Fruit fly (Drosophila melanogaster): ENCODE measurements around the gene Traf6.
A peak's percentile ranks its signal among the peaks of the same experiment; 100 is the strongest.

The Traf6 gene

DNA sequence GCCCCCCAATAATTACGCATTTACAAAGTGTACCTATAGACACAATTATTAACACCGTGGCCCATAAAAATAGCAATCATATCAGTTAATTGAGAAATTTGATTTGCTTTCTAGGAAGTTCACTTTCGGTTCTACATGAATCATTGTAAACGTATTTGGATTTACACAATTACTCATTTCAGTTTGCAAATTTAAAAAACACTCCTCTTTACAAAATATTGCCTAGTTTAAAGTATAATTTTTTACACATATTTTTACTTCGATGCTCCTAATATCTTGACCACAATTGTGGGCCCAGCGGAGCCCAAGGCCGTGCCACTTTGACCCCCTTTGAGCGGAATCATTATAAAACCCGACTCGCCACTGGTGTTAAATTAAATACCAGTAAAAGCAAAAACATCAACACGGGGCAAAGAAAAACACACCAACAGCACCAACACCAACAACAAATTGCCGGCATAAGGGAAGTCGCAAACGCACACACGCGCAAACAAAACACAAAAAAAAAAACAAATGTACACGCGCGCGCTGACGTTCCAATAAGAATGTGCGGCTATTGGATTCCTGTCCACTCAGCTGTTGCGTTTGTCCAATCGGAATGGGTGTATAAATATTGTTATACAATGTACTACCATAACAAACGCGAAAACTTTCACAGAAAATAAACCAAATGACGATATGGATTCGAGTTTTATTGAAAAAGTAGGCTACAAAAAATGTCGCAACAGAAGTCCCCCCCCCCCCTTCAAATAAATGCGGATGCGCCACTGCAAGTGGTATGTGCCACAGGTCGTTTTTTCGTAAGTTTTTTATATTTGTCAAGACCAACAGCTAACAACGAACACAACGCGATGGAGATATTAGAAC, 42.5 kb downstream of the Traf6 start (continued):
- TF ChIP-seq NC2α (GFP tag; optimal IDR thresholded peaks at IDR 0.05) (no peak), mam (GFP tag; optimal IDR thresholded peaks at IDR 0.05) (no peak), Dp (GFP tag; optimal IDR thresholded peaks at IDR 0.05) (no peak), CG18764 (GFP tag; optimal IDR thresholded peaks at IDR 0.05) (no peak), psq (GFP tag; optimal IDR thresholded peaks at IDR 0.05) (no peak), Ets97D (GFP tag; optimal IDR thresholded peaks at IDR 0.05) (no peak), unpg (GFP tag; optimal IDR thresholded peaks at IDR 0.05) (peak; percentile 75), CG17829 (tag; optimal IDR thresholded peaks at IDR 0.05) (peak; percentile 41), Doc3 (GFP tag; IDR thresholded peaks at IDR 0.05; ENCODE audit: partially characterized antibody) (no peak), Gsc (GFP tag; IDR thresholded peaks at IDR 0.05) (no peak), HmgD (GFP tag; optimal IDR thresholded peaks at IDR 0.05) (no peak), stwl (tag; optimal IDR thresholded peaks at IDR 0.05) (no peak), CG11695 (GFP tag; IDR thresholded peaks at IDR 0.05) (peak; percentile 88), ci (GFP tag; IDR thresholded peaks at IDR 0.05) (peak; percentile 22; the same call in 1 of the 3 replicates), dan (GFP tag; IDR thresholded peaks at IDR 0.05) (no peak), CG10543 (GFP tag; optimal IDR thresholded peaks at IDR 0.05) (peak; percentile 57), seq (GFP tag; IDR thresholded peaks at IDR 0.05) (peak; percentile 51; the same call in 1 of the 2 replicates), h (optimal IDR thresholded peaks at IDR 0.05) (no peak), twi (tag; optimal IDR thresholded peaks at IDR 0.05) (peak; percentile 10), CG6683 (GFP tag; optimal IDR thresholded peaks at IDR 0.05) (no peak), lbe (GFP tag; optimal IDR thresholded peaks at IDR 0.05) (no peak), Deaf1 (tag; optimal IDR thresholded peaks at IDR 0.05) (peak; percentile 37), CG12391 (tag; optimal IDR thresholded peaks at IDR 0.05) (peak; percentile 64), Dad (GFP tag; optimal IDR thresholded peaks at IDR 0.05) (no peak), odd (GFP tag; optimal IDR thresholded peaks at IDR 0.05) (peak; percentile 66), CG31365 (tag; optimal IDR thresholded peaks at IDR 0.05) (peak; percentile 20), Lhr (GFP tag; optimal IDR thresholded peaks at IDR 0.05) (no peak), CG18262 (tag; optimal IDR thresholded peaks at IDR 0.05) (peak; percentile 55), Hmr (GFP tag; optimal IDR thresholded peaks at IDR 0.05) (peak; percentile 75), Meics (GFP tag; optimal IDR thresholded peaks at IDR 0.05) (peak; percentile 82), CG11247 (GFP tag; IDR thresholded peaks at IDR 0.05) (0 out of 2 replicates have a peak, but pooled peaks have one; percentile 32), ara (GFP tag; IDR thresholded peaks at IDR 0.05) (peak; percentile 7; the same call in 1 of the 2 replicates), CG14441 (GFP tag; IDR thresholded peaks at IDR 0.05) (peak; percentile 61), CG12744 (GFP tag; optimal IDR thresholded peaks at IDR 0.05) (peak; percentile 57), Antp (GFP tag; optimal IDR thresholded peaks at IDR 0.05) (no peak), Lim3 (GFP tag; IDR thresholded peaks at IDR 0.05) (no peak), Sin3A (optimal IDR thresholded peaks at IDR 0.05) (no peak), al (GFP tag; IDR thresholded peaks at IDR 0.05) (peak; percentile 57), Bgb (GFP tag; IDR thresholded peaks at IDR 0.05; ENCODE audit: partially characterized antibody) (no peak), tio (GFP tag; optimal IDR thresholded peaks at IDR 0.05) (no peak), CG10147 (GFP tag; optimal IDR thresholded peaks at IDR 0.05) (peak; percentile 58), CG4282 (GFP tag; optimal IDR thresholded peaks at IDR 0.05) (no peak), grn (GFP tag; optimal IDR thresholded peaks at IDR 0.05) (no peak), ttk (GFP tag; IDR thresholded peaks at IDR 0.05) (no peak), Adf1 (GFP tag; IDR thresholded peaks at IDR 0.05) (no peak), danr (GFP tag; IDR thresholded peaks at IDR 0.05) (peak; percentile 37; the same call in 1 of the 2 replicates), nom (GFP tag; optimal IDR thresholded peaks at IDR 0.05) (no peak), CG30020 (tag; optimal IDR thresholded peaks at IDR 0.05) (no peak), CG18476 (GFP tag; optimal IDR thresholded peaks at IDR 0.05) (peak; percentile 22), nmo (GFP tag; optimal IDR thresholded peaks at IDR 0.05) (peak; percentile 60)

All from whole organism, embryonic.